Fruit fly (Drosophila melanogaster): ENCODE results near the gene rdgB.

Gene rdgB

dm6 chrX:13783958-13784907 is 21.7 kb downstream of the rdgB start (continued):
- TF ChIP-seq Neu2 (GFP tag; optimal IDR thresholded peaks at IDR 0.05; ENCODE audit: borderline replicate concordance) (no peak), croc (GFP tag; conservative IDR thresholded peaks at IDR 0.05) (peak; percentile 41; the same call in 2 of the 3 replicates), unc-4 (GFP tag; IDR thresholded peaks at IDR 0.05; ENCODE audit: partially characterized antibody) (no peak), CG33557 (GFP tag; optimal IDR thresholded peaks at IDR 0.05) (no peak), sima (GFP tag; optimal IDR thresholded peaks at IDR 0.05) (no peak), ro (GFP tag; IDR thresholded peaks at IDR 0.05) (no peak), ERR (GFP tag; optimal IDR thresholded peaks at IDR 0.05) (no peak), fu2 (GFP tag; optimal IDR thresholded peaks at IDR 0.05) (no peak), Meics (GFP tag; optimal IDR thresholded peaks at IDR 0.05) (peak; percentile 33), CG10366 (GFP tag; IDR thresholded peaks at IDR 0.05) (peak; percentile 21), CG9215 (GFP tag; IDR thresholded peaks at IDR 0.05) (no peak), CG9609 (GFP tag; optimal IDR thresholded peaks at IDR 0.05) (no peak), dimm (GFP tag; IDR thresholded peaks at IDR 0.05) (no peak), ac (GFP tag; optimal IDR thresholded peaks at IDR 0.05) (no peak), CG3407 (GFP tag; optimal IDR thresholded peaks at IDR 0.05) (no peak), CG11696 (GFP tag; IDR thresholded peaks at IDR 0.05) (no peak), CG5180 (GFP tag; optimal IDR thresholded peaks at IDR 0.05) (peak; percentile 44), CG8765 (GFP tag; IDR thresholded peaks at IDR 0.05) (no peak), Oaz (GFP tag; IDR thresholded peaks at IDR 0.05) (no peak), CG11085 (GFP tag; IDR thresholded peaks at IDR 0.05) (no peak), scrt (GFP tag; optimal IDR thresholded peaks at IDR 0.05) (peak; percentile 10), Gug (GFP tag; IDR thresholded peaks at IDR 0.05) (no peak), CG9932 (GFP tag; IDR thresholded peaks at IDR 0.05) (0 out of 2 replicates have a peak, but pooled peaks have one; percentile 13), gsb (GFP tag; IDR thresholded peaks at IDR 0.05) (no peak), CG11695 (GFP tag; IDR thresholded peaks at IDR 0.05) (peak; percentile 59; the same call in 2 of the 3 replicates), CG18262 (tag; optimal IDR thresholded peaks at IDR 0.05) (peak; percentile 61), usp (GFP tag; optimal IDR thresholded peaks at IDR 0.05) (no peak), ftz-f1 (GFP tag; optimal IDR thresholded peaks at IDR 0.05) (peak; percentile 12), run (tag; optimal IDR thresholded peaks at IDR 0.05) (no peak), fru (optimal IDR thresholded peaks at IDR 0.05) (no peak), bowl (GFP tag; IDR thresholded peaks at IDR 0.05) (no peak), Rx (GFP tag; IDR thresholded peaks at IDR 0.05) (no peak), CG32532 (GFP tag; IDR thresholded peaks at IDR 0.05) (no peak; the same call in 1 of the 2 replicates), jumu (GFP tag; optimal IDR thresholded peaks at IDR 0.05) (peak; percentile 30), CG16815 (GFP tag; optimal IDR thresholded peaks at IDR 0.05) (no peak), zfh2 (GFP tag; optimal IDR thresholded peaks at IDR 0.05) (no peak), CG3995 (GFP tag; optimal IDR thresholded peaks at IDR 0.05) (no peak), hbn (GFP tag; IDR thresholded peaks at IDR 0.05; ENCODE audit: partially characterized antibody) (no peak), CG12744 (GFP tag; optimal IDR thresholded peaks at IDR 0.05) (no peak), CG8281 (tag; optimal IDR thresholded peaks at IDR 0.05) (peak; percentile 32), CG8944 (GFP tag; optimal IDR thresholded peaks at IDR 0.05) (peak; percentile 36), NC2β (GFP tag; optimal IDR thresholded peaks at IDR 0.05) (no peak), CG2129 (GFP tag; IDR thresholded peaks at IDR 0.05; ENCODE audit: partially characterized antibody) (no peak), CG17912 (GFP tag; optimal IDR thresholded peaks at IDR 0.05) (no peak), maf-S (GFP tag; optimal IDR thresholded peaks at IDR 0.05) (peak; percentile 14), sens (GFP tag) (peak; percentile 93), lov (optimal IDR thresholded peaks at IDR 0.05) (no peak), lov (GFP tag; IDR thresholded peaks at IDR 0.05) (no peak), CG18011 (GFP tag; optimal IDR thresholded peaks at IDR 0.05) (no peak), D19B (GFP tag; optimal IDR thresholded peaks at IDR 0.05) (no peak), Sry-δ (GFP tag; optimal IDR thresholded peaks at IDR 0.05) (no peak)
